Worm (Caenorhabditis elegans) whole organism, L4 larva: ENCODE measurements around the gene F35F11.2.

Experiments used
- F10B5.3 ChIP-seq: sonication (generic microtip); optimal IDR thresholded peaks from 2 replicates; lab custom pipeline; 2016; ENCODE audit warnings: mild to moderate bottlenecking, missing genetic modification characterization, missing compliant biosample characterization
- F49E8.2 ChIP-seq: sonication (generic microtip); optimal IDR thresholded peaks from 2 replicates; lab custom pipeline; 2016; ENCODE audit warnings: missing compliant biosample characterization, mild to moderate bottlenecking, missing genetic modification characterization, borderline replicate concordance
- Y75B8A.6 ChIP-seq: fragments of 200-800 bp; sonication (Bioruptor generic); IDR thresholded peaks from 2 replicates; pipeline ENCODE4 v1.3.6; 2022; ENCODE audit warnings: missing genetic modification reagents, missing genetic modification characterization, missing compliant biosample characterization
- aha-1 ChIP-seq: fragments of 150-350 bp; peaks from one replicate; lab custom pipeline; 2014; ENCODE audit warnings: missing biosample characterization, missing genetic modification characterization
- aly-2 ChIP-seq: sonication (generic microtip); optimal IDR thresholded peaks from 2 replicates; lab custom pipeline; 2018; ENCODE audit warnings: missing biosample characterization, missing genetic modification characterization
- ama-1 ChIP-seq: fragments of 150-350 bp; optimal IDR thresholded peaks from 2 replicates; lab custom pipeline; 2014; ENCODE audit warnings: inconsistent platforms, mixed read lengths
- arid-1 ChIP-seq: fragments of 200-800 bp; sonication (Bioruptor generic); conservative IDR thresholded peaks from 2 replicates; pipeline ENCODE4 v1.3.6; 2022; ENCODE audit warnings: missing genetic modification reagents, missing genetic modification characterization, missing compliant biosample characterization
- ceh-20 ChIP-seq: fragments of 200-800 bp; sonication (Bioruptor generic); IDR thresholded peaks from 2 replicates; pipeline ENCODE4 v1.3.6; 2022; ENCODE audit warnings: missing genetic modification reagents, missing genetic modification characterization, missing compliant biosample characterization
- ceh-32 ChIP-seq: sonication (generic microtip); optimal IDR thresholded peaks from 2 replicates; lab custom pipeline; 2016; ENCODE audit warnings: mild to moderate bottlenecking, missing genetic modification characterization, missing compliant biosample characterization; ENCODE audit not compliant: poor library complexity
- ces-1 ChIP-seq: fragments of 150-350 bp; sonication (generic microtip); optimal IDR thresholded peaks from 4 replicates; lab custom pipeline; 2014; ENCODE audit warnings: missing biosample characterization, missing genetic modification reagents, missing genetic modification characterization
- cey-2 ChIP-seq: sonication (generic microtip); optimal IDR thresholded peaks from 3 replicates; lab custom pipeline; 2017; ENCODE audit warnings: missing genetic modification characterization, mild to moderate bottlenecking, missing compliant biosample characterization, antibody characterized with exemption, borderline replicate concordance; ENCODE audit not compliant: insufficient read depth
- ctbp-1 ChIP-seq: fragments of 200-800 bp; sonication (Bioruptor generic); IDR thresholded peaks from 2 replicates; pipeline ENCODE4 v1.3.6; 2022; ENCODE audit warnings: missing genetic modification reagents, missing genetic modification characterization, missing compliant biosample characterization
- daf-16 ChIP-seq, 3 experiments: sonication (generic microtip); optimal IDR thresholded peaks; 2 replicates each; lab custom pipeline; 2016 to 2017; ENCODE audit warnings: missing genetic modification characterization in 3 of 3, missing genetic modification reagents in 3 of 3, mild to moderate bottlenecking in 2 of 3, missing compliant biosample characterization in 2 of 3, missing biosample characterization in 1 of 3, moderate library complexity in 1 of 3
- daf-19 ChIP-seq: fragments of 200-800 bp; sonication (Bioruptor generic); conservative IDR thresholded peaks from 2 replicates; pipeline ENCODE4 v1.3.6; 2022; ENCODE audit warnings: missing genetic modification characterization, missing compliant biosample characterization
- daf-8 ChIP-seq: fragments of 200-800 bp; sonication (Bioruptor generic); IDR thresholded peaks from 2 replicates; pipeline ENCODE4 v1.3.6; 2022; ENCODE audit warnings: missing genetic modification characterization, missing compliant biosample characterization
- dmd-8 ChIP-seq: fragments of 200-800 bp; sonication (Bioruptor generic); IDR thresholded peaks from 2 replicates; pipeline ENCODE4 v1.3.6; 2022; ENCODE audit warnings: missing genetic modification characterization, missing compliant biosample characterization
- dpl-1 ChIP-seq: fragments of 150-350 bp; optimal IDR thresholded peaks from 2 replicates; lab custom pipeline; 2014; ENCODE audit warnings: missing biosample characterization, missing genetic modification reagents, missing genetic modification characterization
- dve-1 ChIP-seq: sonication (generic microtip); optimal IDR thresholded peaks from 2 replicates; lab custom pipeline; 2017; ENCODE audit warnings: antibody characterized with exemption, mild to moderate bottlenecking, missing genetic modification characterization, missing compliant biosample characterization; ENCODE audit not compliant: insufficient read depth
- fos-1 ChIP-seq: fragments of 150-350 bp; optimal IDR thresholded peaks from 2 replicates; lab custom pipeline; 2014; ENCODE audit warnings: missing biosample characterization, missing genetic modification characterization
- jun-1 ChIP-seq: fragments of 150-350 bp; optimal IDR thresholded peaks from 2 replicates; lab custom pipeline; 2014; ENCODE audit warnings: missing biosample characterization, missing genetic modification reagents, missing genetic modification characterization
- lim-7 ChIP-seq: fragments of 200-800 bp; sonication (Bioruptor generic); IDR thresholded peaks from 2 replicates; pipeline ENCODE4 v1.3.6; 2022; ENCODE audit warnings: missing genetic modification characterization, missing compliant biosample characterization
- lin-15B ChIP-seq: fragments of 150-350 bp; sonication (generic microtip); optimal IDR thresholded peaks from 3 replicates; lab custom pipeline; 2014; ENCODE audit warnings: missing biosample characterization, missing genetic modification characterization
- lin-29 ChIP-seq: fragments of 200-800 bp; sonication (Bioruptor generic); IDR thresholded peaks from 2 replicates; pipeline ENCODE4 v1.3.6; 2022; ENCODE audit warnings: missing genetic modification reagents, missing genetic modification characterization, missing compliant biosample characterization
- lin-38 ChIP-seq: fragments of 200-800 bp; sonication (Bioruptor generic); IDR thresholded peaks from 2 replicates; pipeline ENCODE4 v1.3.6; 2022; ENCODE audit warnings: missing genetic modification reagents, missing genetic modification characterization, missing compliant biosample characterization
- madf-5 ChIP-seq, 2 experiments: fragments of 200-800 bp; sonication (Bioruptor generic); IDR thresholded peaks; 2 replicates each; pipeline ENCODE4 v1.3.6; 2022; ENCODE audit warnings: missing compliant biosample characterization in 2 of 2, missing genetic modification characterization in 2 of 2
- mep-1 ChIP-seq: fragments of 150-350 bp; sonication (generic microtip); optimal IDR thresholded peaks from 3 replicates; lab custom pipeline; 2014; ENCODE audit warnings: missing biosample characterization, missing genetic modification characterization
- mes-2 ChIP-seq: sonication (generic microtip); optimal IDR thresholded peaks from 2 replicates; lab custom pipeline; 2016; ENCODE audit warnings: missing genotype, mild to moderate bottlenecking, missing genetic modification characterization, missing compliant biosample characterization; ENCODE audit not compliant: poor library complexity, severe bottlenecking
- mxl-2 ChIP-seq: fragments of 200-800 bp; sonication (Bioruptor generic); conservative IDR thresholded peaks from 2 replicates; pipeline ENCODE4 v1.3.6; 2022; ENCODE audit warnings: missing genetic modification reagents, missing genetic modification characterization, missing compliant biosample characterization
- nhr-10 ChIP-seq: fragments of 150-350 bp; optimal IDR thresholded peaks from 2 replicates; lab custom pipeline; 2014; ENCODE audit warnings: missing biosample characterization, missing genetic modification characterization
- nhr-11 ChIP-seq: fragments of 150-350 bp; optimal IDR thresholded peaks from 2 replicates; lab custom pipeline; 2014; ENCODE audit warnings: missing biosample characterization, missing genetic modification characterization
- nhr-111 ChIP-seq: fragments of 200-800 bp; sonication (Bioruptor generic); optimal IDR thresholded peaks from 2 replicates; lab custom pipeline; 2018; ENCODE audit warnings: mild to moderate bottlenecking, missing genetic modification characterization, missing compliant biosample characterization
- nhr-237 ChIP-seq: sonication (generic microtip); optimal IDR thresholded peaks from 2 replicates; lab custom pipeline; 2017; ENCODE audit warnings: missing biosample characterization, missing genetic modification characterization
- nhr-25 ChIP-seq: sonication (generic microtip); optimal IDR thresholded peaks from 2 replicates; lab custom pipeline; 2017; ENCODE audit warnings: missing genetic modification characterization, mild to moderate bottlenecking, missing compliant biosample characterization, antibody characterized with exemption, moderate library complexity, borderline replicate concordance; ENCODE audit not compliant: insufficient read depth
- nhr-28 ChIP-seq: fragments of 150-350 bp; optimal IDR thresholded peaks from 2 replicates; lab custom pipeline; 2014; ENCODE audit warnings: missing biosample characterization, missing genetic modification characterization
- nhr-42 ChIP-seq: fragments of 200-800 bp; sonication (Bioruptor generic); IDR thresholded peaks from 2 replicates; pipeline ENCODE4 v1.3.6; 2022; ENCODE audit warnings: missing genetic modification characterization, missing compliant biosample characterization
- nhr-48 ChIP-seq: sonication (generic microtip); optimal IDR thresholded peaks from 2 replicates; lab custom pipeline; 2016; ENCODE audit warnings: mild to moderate bottlenecking, missing genetic modification characterization, missing compliant biosample characterization
- nhr-6 ChIP-seq: fragments of 150-350 bp; optimal IDR thresholded peaks from 2 replicates; lab custom pipeline; 2014; ENCODE audit warnings: missing biosample characterization, missing genetic modification characterization
- nhr-77 ChIP-seq: fragments of 150-350 bp; optimal IDR thresholded peaks from 2 replicates; lab custom pipeline; 2014; ENCODE audit warnings: missing biosample characterization, missing genetic modification characterization
- pha-4 ChIP-seq, 2 experiments: fragments of 150-350 bp in 1 of 2; fragments of 200-800 bp in 1 of 2; sonication (Bioruptor generic) in 1 of 2; IDR thresholded peaks in 1 of 2; optimal IDR thresholded peaks in 1 of 2; 2 replicates each; pipeline versions ENCODE4 v1.3.6 to Lab custom; 2014 to 2022; ENCODE audit warnings: missing genetic modification characterization in 2 of 2, missing genetic modification reagents in 2 of 2, missing biosample characterization in 1 of 2, missing compliant biosample characterization in 1 of 2
- pqm-1 ChIP-seq: sonication (generic microtip); optimal IDR thresholded peaks from 2 replicates; lab custom pipeline; 2017; ENCODE audit warnings: missing biosample characterization, missing genetic modification characterization
- rbr-2 ChIP-seq: sonication (generic microtip); optimal IDR thresholded peaks from 2 replicates; lab custom pipeline; 2016; ENCODE audit warnings: missing genotype, missing genetic modification characterization, missing compliant biosample characterization
- sdz-12 ChIP-seq: fragments of 200-800 bp; sonication (Bioruptor generic); optimal IDR thresholded peaks from 2 replicates; lab custom pipeline; 2018; ENCODE audit warnings: mild to moderate bottlenecking, missing genetic modification characterization, missing compliant biosample characterization
- skn-1 ChIP-seq: fragments of 150-350 bp; optimal IDR thresholded peaks from 2 replicates; lab custom pipeline; 2014; ENCODE audit warnings: missing biosample characterization, missing genetic modification characterization
- spr-1 ChIP-seq: sonication (generic microtip); optimal IDR thresholded peaks from 2 replicates; lab custom pipeline; 2016; ENCODE audit warnings: mild to moderate bottlenecking, missing genetic modification characterization, missing compliant biosample characterization
- zag-1 ChIP-seq: fragments of 150-350 bp; optimal IDR thresholded peaks from 2 replicates; lab custom pipeline; 2014; ENCODE audit warnings: missing biosample characterization, missing genetic modification characterization
- zfp-2 ChIP-seq: sonication (generic microtip); optimal IDR thresholded peaks from 2 replicates; lab custom pipeline; 2016; ENCODE audit warnings: mild to moderate bottlenecking, missing genetic modification characterization, missing compliant biosample characterization
- zfp-3 ChIP-seq: fragments of 200-800 bp; sonication (Bioruptor generic); conservative IDR thresholded peaks from 2 replicates; pipeline ENCODE4 v1.3.6; 2022; ENCODE audit warnings: missing genetic modification reagents, missing genetic modification characterization, missing compliant biosample characterization
- zip-11 ChIP-seq: fragments of 200-800 bp; sonication (Bioruptor generic); IDR thresholded peaks from 2 replicates; pipeline ENCODE4 v1.3.6; 2022; ENCODE audit warnings: missing genetic modification characterization, missing compliant biosample characterization
- ztf-7 ChIP-seq: fragments of 150-350 bp; optimal IDR thresholded peaks from 2 replicates; lab custom pipeline; 2014; ENCODE audit warnings: missing biosample characterization, missing genetic modification characterization

Gene F35F11.2

ce11 chrIV:4021847-4022780, 18.0 kb upstream of the F35F11.2 start (continued):
- TF ChIP-seq dve-1 (tag; lab: Kevin White, UChicago) (peak; percentile 50), pqm-1 (tag; lab: Kevin White, UChicago) (peak; percentile 31), spr-1 (no peak), sdz-12 (GFP tag; lab: Kevin White, UChicago) (no peak), dmd-8 (GFP tag; lab: Robert Waterston, UW) (no peak), mxl-2 (GFP tag; lab: Robert Waterston, UW) (no peak), nhr-48 (no peak), dpl-1 (GFP tag; lab: Kevin White, UChicago) (no peak), fos-1 (tag; lab: Kevin White, UChicago) (no peak), zag-1 (tag; lab: Kevin White, UChicago) (no peak), aha-1 (tag; lab: Kevin White, UChicago) (peak; percentile 50), F10B5.3 (no peak), ceh-32 (no peak), jun-1 (no peak), ctbp-1 (GFP tag; lab: Robert Waterston, UW) (no peak), nhr-77 (tag; lab: Kevin White, UChicago) (peak; percentile 24), lin-29 (GFP tag; lab: Robert Waterston, UW) (no peak), nhr-237 (tag; lab: Kevin White, UChicago) (no peak), nhr-10 (tag; lab: Kevin White, UChicago) (no peak), mep-1 (tag; lab: Kevin White, UChicago) (no peak), lim-7 (GFP tag; lab: Robert Waterston, UW) (no peak), zfp-3 (GFP tag; lab: Robert Waterston, UW) (no peak), zfp-2 (no peak), pha-4 (GFP tag; IDR thresholded peaks at IDR 0.05; lab: Robert Waterston, UW) (no peak), pha-4 (tag; optimal IDR thresholded peaks at IDR 0.05; lab: Kevin White, UChicago) (peak; percentile 76), ama-1 (lab: Kevin White, UChicago) (no peak), Y75B8A.6 (GFP tag; lab: Robert Waterston, UW) (no peak), rbr-2 (tag; lab: Kevin White, UChicago) (no peak), nhr-42 (GFP tag; lab: Robert Waterston, UW) (no peak), nhr-6 (no peak), nhr-11 (peak; percentile 57), F49E8.2 (tag; lab: Kevin White, UChicago) (no peak), ces-1 (no peak), ceh-20 (peak; percentile 68; the same call in 1 of the 2 replicates), ztf-7 (tag; lab: Kevin White, UChicago) (no peak), arid-1 (GFP tag; lab: Robert Waterston, UW) (no peak), cey-2 (tag; lab: Kevin White, UChicago) (no peak), skn-1 (tag; lab: Kevin White, UChicago) (no peak), mes-2 (tag; lab: Kevin White, UChicago) (peak; percentile 11), daf-16 (GFP tag; optimal IDR thresholded peaks at IDR 0.05; lab: Kevin White, UChicago) (peak in 1 of 2 experiments; percentile 87), daf-16 (tag; optimal IDR thresholded peaks at IDR 0.05; lab: Kevin White, UChicago) (peak; percentile 79), nhr-111 (GFP tag; lab: Kevin White, UChicago) (no peak), daf-8 (GFP tag; lab: Robert Waterston, UW) (no peak), nhr-25 (tag; lab: Kevin White, UChicago) (no peak), nhr-28 (tag; lab: Kevin White, UChicago) (peak; percentile 71), lin-15B (tag; lab: Kevin White, UChicago) (no peak), lin-38 (no peak), daf-19 (GFP tag; lab: Robert Waterston, UW) (no peak), aly-2 (tag; lab: Kevin White, UChicago) (no peak), zip-11 (GFP tag; lab: Robert Waterston, UW) (no peak), madf-5 (GFP tag; IDR thresholded peaks at IDR 0.05; lab: Robert Waterston, UW) (no peak)
